Worm (Caenorhabditis elegans) whole organism, midembryonic: ENCODE measurements around the gene F36H12.10.

Experiments used
- T22C8.4 ChIP-seq: fragments of 200-800 bp; sonication (Bioruptor generic); IDR thresholded peaks from 2 replicates; pipeline ENCODE4 v1.3.6; 2022; ENCODE audit warnings: missing genetic modification characterization, missing compliant biosample characterization
- cog-1 ChIP-seq: sonication (generic microtip); optimal IDR thresholded peaks from 2 replicates; lab custom pipeline; 2016; ENCODE audit warnings: missing genetic modification characterization, missing compliant biosample characterization

DNA sequence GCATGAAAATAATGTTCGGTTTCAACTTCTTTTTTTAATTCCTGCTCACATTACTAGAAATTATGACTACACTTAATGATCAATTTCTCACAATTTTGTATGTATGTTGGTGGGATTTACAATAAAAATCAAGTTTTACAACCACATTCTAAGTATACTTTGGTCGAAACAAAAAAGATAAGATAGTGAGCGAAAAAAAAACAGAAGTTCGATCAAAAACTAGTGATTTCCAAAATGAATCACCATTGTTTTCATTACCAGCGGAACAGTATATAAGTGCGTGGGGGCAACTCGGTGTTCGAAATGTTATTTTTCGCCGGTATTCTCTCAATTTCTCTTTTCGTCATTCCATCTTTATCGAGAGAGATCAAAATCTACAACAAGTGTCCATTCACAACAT lies 24.0 kb downstream of the F36H12.10 start, which contains the start of gene thn-5:
- TF ChIP-seq cog-1 (tag; lab: Kevin White, UChicago) (no peak), T22C8.4 (GFP tag; lab: Robert Waterston, UW) (no peak)
